Fruit fly (Drosophila melanogaster): ENCODE data around the gene CG31495.

Gene CG31495

dm6 chr3R:13857339-13857738, 17.6 kb upstream of the CG31495 start (continued):
- peak; percentile 78 for TF ChIP-seq CG6163 (GFP tag; IDR thresholded peaks at IDR 0.05)
- no peak for TF ChIP-seq Hr39 (GFP tag; optimal IDR thresholded peaks at IDR 0.05)
- peak; percentile 49 for TF ChIP-seq Lpt (GFP tag; optimal IDR thresholded peaks at IDR 0.05)
- TF ChIP-seq Eip75B (GFP tag; optimal IDR thresholded peaks at IDR 0.05), result no peak
- TF ChIP-seq pdm3 (GFP tag; optimal IDR thresholded peaks at IDR 0.05), result peak; percentile 41
- peak; percentile 49 for TF ChIP-seq CG8632 (GFP tag; optimal IDR thresholded peaks at IDR 0.05)
- TF ChIP-seq CG15336 (GFP tag; IDR thresholded peaks at IDR 0.05), result peak; percentile 91
- TF ChIP-seq dsx (GFP tag; optimal IDR thresholded peaks at IDR 0.05; ENCODE audit: poor library complexity, severe bottlenecking), result peak; percentile 7
- TF ChIP-seq Ets96B (tag; optimal IDR thresholded peaks at IDR 0.05), result peak; percentile 26
- no peak for TF ChIP-seq Sox14 (GFP tag; optimal IDR thresholded peaks at IDR 0.05)
- TF ChIP-seq svp (GFP tag), result peak; percentile 61
- TF ChIP-seq Eip93F (GFP tag; optimal IDR thresholded peaks at IDR 0.05), result no peak
- no peak for TF ChIP-seq lz (GFP tag; optimal IDR thresholded peaks at IDR 0.05)
- TF ChIP-seq CG4318 (GFP tag; optimal IDR thresholded peaks at IDR 0.05), result peak; percentile 61
- TF ChIP-seq ss (GFP tag; optimal IDR thresholded peaks at IDR 0.05), result peak in 1 of 2 experiments; percentile 17
- TF ChIP-seq CG11294 (GFP tag; IDR thresholded peaks at IDR 0.05), result peak; percentile 53; the same call in 1 of the 2 replicates
- TF ChIP-seq esn (GFP tag; optimal IDR thresholded peaks at IDR 0.05), result no peak

dm6 chr3R:13855354-13855753, 15.6 kb upstream of the CG31495 start, which contains the start of gene CG14362:
CG14362 (minus strand) TSS chr3R:13855454.
- TF ChIP-seq lz (GFP tag; optimal IDR thresholded peaks at IDR 0.05) (no peak), svp (GFP tag) (no peak), CG3919 (GFP tag; optimal IDR thresholded peaks at IDR 0.05) (no peak), OdsH (GFP tag; optimal IDR thresholded peaks at IDR 0.05) (no peak), fd85E (GFP tag; optimal IDR thresholded peaks at IDR 0.05) (no peak), CG6163 (GFP tag; IDR thresholded peaks at IDR 0.05) (no peak), CG7368 (GFP tag; optimal IDR thresholded peaks at IDR 0.05) (no peak)

- TF ChIP-seq Smox (GFP tag; optimal IDR thresholded peaks at IDR 0.05), result peak; percentile 23
- peak; percentile 38 for TF ChIP-seq CG34406 (GFP tag; optimal IDR thresholded peaks at IDR 0.05)
- TF ChIP-seq Blimp-1 (GFP tag; optimal IDR thresholded peaks at IDR 0.05), result peak; percentile 25
- no peak for TF ChIP-seq lz (GFP tag; optimal IDR thresholded peaks at IDR 0.05)
- peak; percentile 7 for TF ChIP-seq CG9139 (GFP tag; optimal IDR thresholded peaks at IDR 0.05)
- peak; percentile 20 for TF ChIP-seq cyc (GFP tag; optimal IDR thresholded peaks at IDR 0.05)
- peak; percentile 18 for TF ChIP-seq vri (GFP tag; optimal IDR thresholded peaks at IDR 0.05)
- TF ChIP-seq Ets96B (tag; optimal IDR thresholded peaks at IDR 0.05), result peak; percentile 51
- peak; percentile 28 for TF ChIP-seq CG3919 (GFP tag; optimal IDR thresholded peaks at IDR 0.05)
- TF ChIP-seq Ets21C (GFP tag; optimal IDR thresholded peaks at IDR 0.05), result no peak
- TF ChIP-seq pdm3 (GFP tag; optimal IDR thresholded peaks at IDR 0.05), result peak; percentile 18
- peak; percentile 0 for TF ChIP-seq CG8632 (GFP tag; optimal IDR thresholded peaks at IDR 0.05)
- TF ChIP-seq CG6854 (GFP tag; optimal IDR thresholded peaks at IDR 0.05), result no peak
- TF ChIP-seq topi (GFP tag; optimal IDR thresholded peaks at IDR 0.05), result peak; percentile 21
- no peak for TF ChIP-seq CG11762 (GFP tag; optimal IDR thresholded peaks at IDR 0.05; ENCODE audit: insufficient read depth)
- no peak for TF ChIP-seq CG15336 (GFP tag; IDR thresholded peaks at IDR 0.05)
- peak; percentile 42 for TF ChIP-seq CG10631 (GFP tag; optimal IDR thresholded peaks at IDR 0.05)
- peak in 1 of 2 experiments; percentile 17 for TF ChIP-seq salr (GFP tag; optimal IDR thresholded peaks at IDR 0.05)
- TF ChIP-seq svp (GFP tag), result peak; percentile 75
- TF ChIP-seq Gug (GFP tag; IDR thresholded peaks at IDR 0.05), result no peak
- peak; percentile 42 for TF ChIP-seq dsx (GFP tag; optimal IDR thresholded peaks at IDR 0.05; ENCODE audit: poor library complexity, severe bottlenecking)
- TF ChIP-seq Eip78C (GFP tag), result peak; percentile 86
- peak; percentile 47 for TF ChIP-seq Sox102F (GFP tag; optimal IDR thresholded peaks at IDR 0.05)
- no peak for TF ChIP-seq fd85E (GFP tag; optimal IDR thresholded peaks at IDR 0.05)
- peak; percentile 48 for TF ChIP-seq CG32006 (GFP tag; optimal IDR thresholded peaks at IDR 0.05)
- TF ChIP-seq CG3032 (tag; optimal IDR thresholded peaks at IDR 0.05), result peak; percentile 42
- TF ChIP-seq Sox14 (GFP tag; optimal IDR thresholded peaks at IDR 0.05), result peak; percentile 29
- peak; percentile 58 for TF ChIP-seq fd59A (GFP tag; optimal IDR thresholded peaks at IDR 0.05)
- TF ChIP-seq CG16779 (tag; optimal IDR thresholded peaks at IDR 0.05), result no peak
- TF ChIP-seq acj6 (GFP tag; optimal IDR thresholded peaks at IDR 0.05), result peak; percentile 35
- TF ChIP-seq esn (GFP tag; optimal IDR thresholded peaks at IDR 0.05), result peak; percentile 49
- TF ChIP-seq achi (GFP tag; optimal IDR thresholded peaks at IDR 0.05), result no peak
- peak; percentile 26 for TF ChIP-seq CG6792 (GFP tag; optimal IDR thresholded peaks at IDR 0.05)
- peak in 1 of 2 experiments; percentile 39 for TF ChIP-seq ss (GFP tag; optimal IDR thresholded peaks at IDR 0.05)
- peak; percentile 20 for TF ChIP-seq spab (GFP tag; optimal IDR thresholded peaks at IDR 0.05)
- no peak for TF ChIP-seq CG11294 (GFP tag; IDR thresholded peaks at IDR 0.05)
- TF ChIP-seq CG6808 (GFP tag; optimal IDR thresholded peaks at IDR 0.05), result peak; percentile 39
- peak; percentile 17 for TF ChIP-seq CG11902 (GFP tag; optimal IDR thresholded peaks at IDR 0.05)
These were observed 11.3 kb upstream of the CG31495 start for dm6 chr3R:13850992-13851391.
